Worm (Caenorhabditis elegans): ENCODE measurements around the gene frpr-10.
A peak's percentile ranks its signal among the peaks of the same experiment; 100 is the strongest.

The frpr-10 gene

ce11 chrIV:8013849-8014248, 56.2 kb downstream of the frpr-10 start, which contains the start of gene C26B2.8:
Gene C26B2.8 (plus strand): TSS chrIV:8014149.
- TF ChIP-seq hlh-8 (tag; optimal IDR thresholded peaks at IDR 0.05) (no peak), ceh-22 (tag; optimal IDR thresholded peaks at IDR 0.05) (no peak), unc-55 (GFP tag; optimal IDR thresholded peaks at IDR 0.05) (no peak)

ce11 chrIV:8015726-8016312, 58.2 kb downstream of the frpr-10 start, which contains the start of gene C26B2.7:
Gene C26B2.7 (plus strand): TSS chrIV:8016274.
- TF ChIP-seq pag-3 (tag; optimal IDR thresholded peaks at IDR 0.05; ENCODE audit: borderline replicate concordance) (peak; percentile 82), mec-3 (tag; optimal IDR thresholded peaks at IDR 0.05; ENCODE audit: borderline replicate concordance) (peak; percentile 93), unc-42 (tag; optimal IDR thresholded peaks at IDR 0.05) (peak; percentile 81), dmd-4 (tag; optimal IDR thresholded peaks at IDR 0.05; ENCODE audit: borderline replicate concordance) (peak; percentile 76), sdc-2 (tag; optimal IDR thresholded peaks at IDR 0.05) (peak; percentile 31), fax-1 (tag; optimal IDR thresholded peaks at IDR 0.05) (peak; percentile 86), F13H6.1 (tag; optimal IDR thresholded peaks at IDR 0.05) (peak; percentile 90), C08G9.2 (tag; optimal IDR thresholded peaks at IDR 0.05) (peak; percentile 91), pha-2 (tag; optimal IDR thresholded peaks at IDR 0.05) (peak; percentile 6), unc-86 (tag; optimal IDR thresholded peaks at IDR 0.05) (peak; percentile 30), madf-2 (tag; optimal IDR thresholded peaks at IDR 0.05) (peak; percentile 4), zip-5 (tag; optimal IDR thresholded peaks at IDR 0.05) (peak; percentile 76), lim-6 (tag; optimal IDR thresholded peaks at IDR 0.05) (peak; percentile 90), hlh-13 (GFP tag; optimal IDR thresholded peaks at IDR 0.05) (peak; percentile 31), ceh-2 (tag; optimal IDR thresholded peaks at IDR 0.05) (peak; percentile 84), tbx-2 (tag; optimal IDR thresholded peaks at IDR 0.05) (peak; percentile 95), elt-2 (tag; optimal IDR thresholded peaks at IDR 0.05) (peak; percentile 56), hlh-8 (tag; optimal IDR thresholded peaks at IDR 0.05) (peak; percentile 88), ceh-45 (GFP tag; IDR thresholded peaks at IDR 0.05) (peak; percentile 59; the same call in 1 of the 2 replicates), tbx-7 (tag; optimal IDR thresholded peaks at IDR 0.05) (peak; percentile 80), ceh-31 (tag; optimal IDR thresholded peaks at IDR 0.05) (peak; percentile 98), pqm-1 (tag; optimal IDR thresholded peaks at IDR 0.05) (peak; percentile 66), syd-9 (tag; optimal IDR thresholded peaks at IDR 0.05) (peak; percentile 40), hlh-6 (tag; optimal IDR thresholded peaks at IDR 0.05) (peak; percentile 64), ceh-19 (GFP tag; optimal IDR thresholded peaks at IDR 0.05) (peak; percentile 70), sox-2 (GFP tag; IDR thresholded peaks at IDR 0.05) (0 out of 2 replicates have a peak, but pooled peaks have one; percentile 11), ets-4 (tag; optimal IDR thresholded peaks at IDR 0.05) (peak; percentile 87), rnt-1 (tag; optimal IDR thresholded peaks at IDR 0.05) (peak; percentile 85), ref-2 (tag; optimal IDR thresholded peaks at IDR 0.05) (peak; percentile 92), ceh-18 (tag; optimal IDR thresholded peaks at IDR 0.05) (peak; percentile 58), ahr-1 (tag; optimal IDR thresholded peaks at IDR 0.05) (peak; percentile 43), ztf-16 (tag; optimal IDR thresholded peaks at IDR 0.05) (peak; percentile 20), ceh-34 (tag; optimal IDR thresholded peaks at IDR 0.05) (peak; percentile 74), ceh-14 (tag; optimal IDR thresholded peaks at IDR 0.05) (peak; percentile 96), unc-3 (GFP tag; conservative IDR thresholded peaks at IDR 0.05) (peak; percentile 67), unc-3 (tag; optimal IDR thresholded peaks at IDR 0.05) (peak; percentile 3)

- no peak for TF ChIP-seq pqm-1 (tag; optimal IDR thresholded peaks at IDR 0.05)
- no peak for TF ChIP-seq npax-4 (tag; optimal IDR thresholded peaks at IDR 0.05)
- no peak for TF ChIP-seq ceh-19 (GFP tag; optimal IDR thresholded peaks at IDR 0.05)
- no peak for TF ChIP-seq ceh-22 (tag; optimal IDR thresholded peaks at IDR 0.05)
- TF ChIP-seq ttx-3 (tag; optimal IDR thresholded peaks at IDR 0.05): no peak
- no peak for TF ChIP-seq F13H6.1 (tag; optimal IDR thresholded peaks at IDR 0.05)
- TF ChIP-seq ahr-1 (tag; optimal IDR thresholded peaks at IDR 0.05): no peak
These were observed 59.1 kb downstream of the frpr-10 start, which contains the start of gene elpc-4 for ce11 chrIV:8016694-8017093. Gene elpc-4 (plus strand): TSS chrIV:8016994.
